Fruit fly (Drosophila melanogaster) whole organism, embryonic: Measurements from ENCODE around the gene CG43446.

Source experiments
- CG10274 ChIP-seq: fragments of 200-800 bp; sonication (Bioruptor generic); optimal IDR thresholded peaks from 3 replicates; lab custom pipeline; 2017; ENCODE audit warnings: missing biosample characterization, mild to moderate bottlenecking, missing genetic modification characterization
- CG10565 ChIP-seq: fragments of 200-800 bp; sonication (Bioruptor generic); optimal IDR thresholded peaks from 3 replicates; lab custom pipeline; 2016; ENCODE audit warnings: missing biosample characterization, mild to moderate bottlenecking, missing genetic modification characterization
- CG11398 ChIP-seq: fragments of 200-800 bp; sonication (Bioruptor generic); optimal IDR thresholded peaks from 2 replicates; lab custom pipeline; 2016; ENCODE audit warnings: missing biosample characterization, missing genetic modification characterization
- CG11560 ChIP-seq: fragments of 200-800 bp; sonication (Bioruptor generic); IDR thresholded peaks from 3 replicates; pipeline ENCODE4 v1.3.6; 2022; ENCODE audit warnings: missing biosample characterization, missing genetic modification characterization
- CG12299 ChIP-seq: fragments of 200-800 bp; sonication (Bioruptor generic); optimal IDR thresholded peaks from 2 replicates; lab custom pipeline; 2018; ENCODE audit warnings: missing biosample characterization, mild to moderate bottlenecking, missing genetic modification characterization
- CG14710 ChIP-seq: fragments of 200-800 bp; sonication (Bioruptor generic); optimal IDR thresholded peaks from 3 replicates; lab custom pipeline; 2019; ENCODE audit warnings: missing biosample characterization, mild to moderate bottlenecking, missing genetic modification characterization, moderate library complexity
- CG15073 ChIP-seq: fragments of 200-800 bp; sonication (Bioruptor generic); optimal IDR thresholded peaks from 2 replicates; lab custom pipeline; 2016; ENCODE audit warnings: missing biosample characterization, missing genetic modification characterization
- CG15479 ChIP-seq: fragments of 200-800 bp; sonication (Bioruptor generic); optimal IDR thresholded peaks from 3 replicates; lab custom pipeline; 2019; ENCODE audit warnings: missing biosample characterization, mild to moderate bottlenecking, missing genetic modification characterization, moderate library complexity
- CG15601 ChIP-seq: fragments of 200-800 bp; sonication (Bioruptor generic); optimal IDR thresholded peaks from 3 replicates; lab custom pipeline; 2019; ENCODE audit warnings: missing biosample characterization, mild to moderate bottlenecking, missing genetic modification characterization, moderate library complexity
- CG1647 ChIP-seq: fragments of 200-800 bp; sonication (Bioruptor generic); optimal IDR thresholded peaks from 3 replicates; lab custom pipeline; 2016; ENCODE audit warnings: missing biosample characterization, missing genetic modification characterization
- CG17829 ChIP-seq: fragments of 200-800 bp; optimal IDR thresholded peaks from 2 replicates; lab custom pipeline; 2019; ENCODE audit warnings: missing biosample characterization, mild to moderate bottlenecking, missing genetic modification characterization, moderate library complexity
- CG2120 ChIP-seq: fragments of 200-800 bp; sonication (Bioruptor generic); optimal IDR thresholded peaks from 3 replicates; lab custom pipeline; 2016; ENCODE audit warnings: missing biosample characterization, missing genetic modification characterization
- CG6254 ChIP-seq: fragments of 200-800 bp; sonication (Bioruptor generic); optimal IDR thresholded peaks from 3 replicates; lab custom pipeline; 2017; ENCODE audit warnings: mild to moderate bottlenecking, missing biosample characterization, missing genetic modification reagents, missing genetic modification characterization
- CG7271 ChIP-seq: fragments of 200-800 bp; sonication (Bioruptor generic); optimal IDR thresholded peaks from 2 replicates; lab custom pipeline; 2018; ENCODE audit warnings: missing biosample characterization, mild to moderate bottlenecking, missing genetic modification characterization, moderate library complexity
- CG7556 ChIP-seq: fragments of 200-800 bp; sonication (Bioruptor generic); optimal IDR thresholded peaks from 2 replicates; lab custom pipeline; 2017; ENCODE audit warnings: missing biosample characterization, mild to moderate bottlenecking, missing genetic modification characterization
- CG7786 ChIP-seq: fragments of 200-800 bp; sonication (Bioruptor generic); optimal IDR thresholded peaks from 2 replicates; lab custom pipeline; 2016; ENCODE audit warnings: missing biosample characterization, missing genetic modification characterization
- CG9932 ChIP-seq: fragments of 200-800 bp; sonication (Bioruptor generic); IDR thresholded peaks from 2 replicates; pipeline ENCODE4 v1.3.6; 2022; ENCODE audit warnings: missing biosample characterization, missing genetic modification characterization
- Dfd ChIP-seq, 2 experiments: fragments of >200 bp; optimal IDR thresholded peaks; 2 replicates each; lab custom pipeline; 2017; ENCODE audit warnings: missing biosample characterization in 2 of 2, missing genetic modification characterization in 2 of 2
- Dp ChIP-seq: fragments of 200-800 bp; sonication (Bioruptor generic); optimal IDR thresholded peaks from 2 replicates; lab custom pipeline; 2018; ENCODE audit warnings: missing biosample characterization, mild to moderate bottlenecking, missing genetic modification characterization, moderate library complexity
- Elba2 ChIP-seq: fragments of 200-800 bp; sonication (Bioruptor generic); optimal IDR thresholded peaks from 3 replicates; lab custom pipeline; 2016; ENCODE audit warnings: missing biosample characterization, missing genetic modification characterization
- Fer2 ChIP-seq: fragments of 200-800 bp; sonication (Bioruptor generic); optimal IDR thresholded peaks from 2 replicates; lab custom pipeline; 2018; ENCODE audit warnings: missing biosample characterization, mild to moderate bottlenecking, missing genetic modification characterization, moderate library complexity
- HLH4C ChIP-seq: fragments of 200-800 bp; sonication (Bioruptor generic); IDR thresholded peaks from 3 replicates; pipeline ENCODE4 v1.3.6; 2022; ENCODE audit warnings: missing biosample characterization, missing genetic modification characterization; ENCODE audit not compliant: partially characterized antibody
- MBD-R2 ChIP-seq: fragments of 200-800 bp; sonication (Bioruptor generic); IDR thresholded peaks from 2 replicates; pipeline ENCODE4 v1.3.6; 2022; ENCODE audit warnings: missing biosample characterization, missing genetic modification characterization
- Max ChIP-seq: fragments of 200-800 bp; sonication (Bioruptor generic); optimal IDR thresholded peaks from 2 replicates; lab custom pipeline; 2016; ENCODE audit warnings: missing biosample characterization, mild to moderate bottlenecking, missing genetic modification characterization
- Opbp ChIP-seq: fragments of 200-800 bp; sonication (Bioruptor generic); IDR thresholded peaks from 3 replicates; pipeline ENCODE4 v1.3.6; 2022; ENCODE audit warnings: missing biosample characterization, missing genetic modification characterization; ENCODE audit not compliant: partially characterized antibody
- Trl ChIP-seq, 3 experiments: fragments of >200 bp in 2 of 3; fragments of 200-800 bp in 1 of 3; sonication (Bioruptor generic) in 1 of 3; optimal IDR thresholded peaks; 2 replicates in 1 of 3; 3 replicates in 2 of 3; lab custom pipeline; 2016 to 2017; ENCODE audit warnings: missing biosample characterization in 1 of 3, missing genetic modification characterization in 1 of 3
- Xrp1 ChIP-seq: fragments of 200-800 bp; sonication (Bioruptor generic); IDR thresholded peaks from 2 replicates; pipeline ENCODE4 v1.3.6; 2022; ENCODE audit warnings: missing biosample characterization, missing genetic modification characterization
- ab ChIP-seq: fragments of 200-800 bp; sonication (Bioruptor generic); optimal IDR thresholded peaks from 2 replicates; lab custom pipeline; 2016; ENCODE audit warnings: missing biosample characterization, missing genetic modification characterization
- ato ChIP-seq: fragments of 200-800 bp; sonication (Bioruptor generic); IDR thresholded peaks from 2 replicates; pipeline ENCODE4 v1.3.6; 2022; ENCODE audit warnings: missing biosample characterization, missing genetic modification characterization; ENCODE audit not compliant: partially characterized antibody
- cato ChIP-seq: fragments of 200-800 bp; sonication (Bioruptor generic); optimal IDR thresholded peaks from 2 replicates; lab custom pipeline; 2016; ENCODE audit warnings: missing biosample characterization, missing genetic modification characterization, borderline replicate concordance
- ci ChIP-seq: fragments of 200-800 bp; sonication (Bioruptor generic); IDR thresholded peaks from 3 replicates; pipeline ENCODE4 v1.3.6; 2022; ENCODE audit warnings: missing biosample characterization, missing genetic modification characterization
- cwo ChIP-seq: fragments of 200-800 bp; sonication (Bioruptor generic); optimal IDR thresholded peaks from 3 replicates; lab custom pipeline; 2017; ENCODE audit warnings: missing biosample characterization, missing genetic modification characterization, mild to moderate bottlenecking, moderate library complexity, missing genetic modification reagents
- dmrt11E ChIP-seq: fragments of 200-800 bp; sonication (Bioruptor generic); optimal IDR thresholded peaks from 3 replicates; lab custom pipeline; 2018; ENCODE audit warnings: missing biosample characterization, mild to moderate bottlenecking, missing genetic modification characterization, moderate library complexity
- fd3F ChIP-seq: fragments of 200-800 bp; sonication (Bioruptor generic); optimal IDR thresholded peaks from 2 replicates; lab custom pipeline; 2018; ENCODE audit warnings: missing biosample characterization, mild to moderate bottlenecking, missing genetic modification characterization, moderate library complexity
- fu2 ChIP-seq: fragments of 200-800 bp; sonication (Bioruptor generic); optimal IDR thresholded peaks from 2 replicates; lab custom pipeline; 2016; ENCODE audit warnings: missing biosample characterization, missing genetic modification characterization
- hbn ChIP-seq: fragments of 200-800 bp; sonication (Bioruptor generic); IDR thresholded peaks from 2 replicates; pipeline ENCODE4 v1.3.6; 2022; ENCODE audit warnings: missing biosample characterization, missing genetic modification characterization; ENCODE audit not compliant: partially characterized antibody
- ind ChIP-seq: fragments of 200-800 bp; sonication (Bioruptor generic); optimal IDR thresholded peaks from 3 replicates; lab custom pipeline; 2016; ENCODE audit warnings: missing biosample characterization, missing genetic modification characterization
- ken ChIP-seq: fragments of 200-800 bp; sonication (Bioruptor generic); IDR thresholded peaks from 3 replicates; pipeline ENCODE4 v1.3.6; 2022; ENCODE audit warnings: missing biosample characterization, missing genetic modification characterization
- p53 ChIP-seq: fragments of 200-800 bp; sonication (Bioruptor generic); optimal IDR thresholded peaks from 2 replicates; lab custom pipeline; 2016; ENCODE audit warnings: missing biosample characterization, missing genetic modification characterization
- repo ChIP-seq: fragments of 200-800 bp; sonication (Bioruptor generic); optimal IDR thresholded peaks from 2 replicates; lab custom pipeline; 2016; ENCODE audit warnings: missing biosample characterization, missing genetic modification characterization
- sima ChIP-seq: fragments of 200-800 bp; sonication (Bioruptor generic); optimal IDR thresholded peaks from 2 replicates; lab custom pipeline; 2016; ENCODE audit warnings: missing biosample characterization, missing genetic modification characterization
- sna ChIP-seq: fragments of 200-800 bp; sonication (Bioruptor generic); IDR thresholded peaks from 2 replicates; pipeline ENCODE4 v1.3.6; 2022; ENCODE audit warnings: missing biosample characterization, missing genetic modification characterization; ENCODE audit not compliant: partially characterized antibody
- stc ChIP-seq: fragments of 200-800 bp; sonication (Bioruptor generic); IDR thresholded peaks from 2 replicates; pipeline ENCODE4 v1.3.6; 2022; ENCODE audit warnings: missing biosample characterization, missing genetic modification characterization
- sug ChIP-seq: fragments of 200-800 bp; optimal IDR thresholded peaks from 2 replicates; lab custom pipeline; 2019; ENCODE audit warnings: missing biosample characterization, mild to moderate bottlenecking, missing genetic modification characterization, moderate library complexity
- tna ChIP-seq: fragments of 200-800 bp; sonication (Bioruptor generic); IDR thresholded peaks from 2 replicates; pipeline ENCODE4 v1.3.6; 2022; ENCODE audit warnings: missing biosample characterization, missing genetic modification characterization; ENCODE audit not compliant: partially characterized antibody
- trem ChIP-seq: fragments of 200-800 bp; optimal IDR thresholded peaks from 3 replicates; lab custom pipeline; 2019; ENCODE audit warnings: missing biosample characterization, mild to moderate bottlenecking, missing genetic modification characterization, moderate library complexity
- tup ChIP-seq: fragments of 200-800 bp; sonication (Bioruptor generic); optimal IDR thresholded peaks from 2 replicates; lab custom pipeline; 2016; ENCODE audit warnings: missing biosample characterization, mild to moderate bottlenecking, missing genetic modification characterization, moderate library complexity
- tx ChIP-seq: fragments of 200-800 bp; sonication (Bioruptor generic); optimal IDR thresholded peaks from 2 replicates; lab custom pipeline; 2016; ENCODE audit warnings: missing biosample characterization, missing genetic modification characterization
- zen ChIP-seq: fragments of 200-800 bp; sonication (Bioruptor generic); optimal IDR thresholded peaks from 3 replicates; lab custom pipeline; 2018; ENCODE audit warnings: missing biosample characterization, mild to moderate bottlenecking, missing genetic modification characterization, moderate library complexity

CG43446 gene

dm6 chr3R:20948448-20949174 lies 39.1 kb downstream of the CG43446 start, which contains the start of gene Atpalpha (continued):
- peak; percentile 93 for TF ChIP-seq hbn (GFP tag; lab: Robert Waterston, UW)
- peak; percentile 97 for TF ChIP-seq ato
- TF ChIP-seq CG15073 (GFP tag; lab: Kevin White, UChicago) = no peak
- TF ChIP-seq Dfd (GFP tag; optimal IDR thresholded peaks at IDR 0.05; lab: Kevin White, UChicago) = no peak
- TF ChIP-seq CG15601 (tag; lab: Kevin White, UChicago) = no peak
- TF ChIP-seq stc (GFP tag; lab: Robert Waterston, UW) = no peak
- TF ChIP-seq CG6254 (GFP tag; lab: Kevin White, UChicago) = no peak
- peak; percentile 98 for TF ChIP-seq HLH4C
- TF ChIP-seq Opbp (GFP tag; lab: Robert Waterston, UW) = peak; percentile 98
- TF ChIP-seq CG17829 = peak; percentile 27
- no peak for TF ChIP-seq dmrt11E (tag; lab: Kevin White, UChicago)
- no peak for TF ChIP-seq ab (GFP tag; lab: Kevin White, UChicago)
- no peak for TF ChIP-seq CG1647
- TF ChIP-seq MBD-R2 (GFP tag; lab: Robert Waterston, UW) = peak; percentile 43
- peak; percentile 98 for TF ChIP-seq tna
- TF ChIP-seq CG7271 = peak; percentile 70
- TF ChIP-seq cwo (GFP tag; lab: Kevin White, UChicago) = no peak
- peak; percentile 97 for TF ChIP-seq sna (GFP tag; lab: Robert Waterston, UW)
- TF ChIP-seq ken (GFP tag; lab: Robert Waterston, UW) = no peak
- no peak for TF ChIP-seq fd3F (GFP tag; lab: Kevin White, UChicago)
- no peak for TF ChIP-seq Xrp1 (GFP tag; lab: Robert Waterston, UW)
- TF ChIP-seq trem = peak; percentile 60
- TF ChIP-seq Trl (optimal IDR thresholded peaks at IDR 0.05; lab: Kevin White, UChicago) = no peak
- TF ChIP-seq Trl (GFP tag; optimal IDR thresholded peaks at IDR 0.05; lab: Kevin White, UChicago) = no peak
- peak; percentile 28 for TF ChIP-seq Dp (GFP tag; lab: Kevin White, UChicago)
- TF ChIP-seq Fer2 (tag; lab: Kevin White, UChicago) = no peak
- no peak for TF ChIP-seq CG15479
- TF ChIP-seq Max (GFP tag; lab: Kevin White, UChicago) = no peak
- peak; percentile 11 for TF ChIP-seq CG7556 (GFP tag; lab: Kevin White, UChicago)
- peak; percentile 53 for TF ChIP-seq CG9932 (GFP tag; lab: Robert Waterston, UW)
- no peak for TF ChIP-seq cato (GFP tag; lab: Kevin White, UChicago)
- TF ChIP-seq CG14710 (tag; lab: Kevin White, UChicago) = peak; percentile 62
- TF ChIP-seq tup (GFP tag; lab: Kevin White, UChicago) = no peak
- TF ChIP-seq CG11560 = peak; percentile 99
- no peak for TF ChIP-seq Elba2 (GFP tag; lab: Kevin White, UChicago)
- no peak for TF ChIP-seq CG10274
- peak; percentile 9 for TF ChIP-seq CG2120 (GFP tag; lab: Kevin White, UChicago)
- TF ChIP-seq repo (GFP tag; lab: Kevin White, UChicago) = no peak
- TF ChIP-seq zen (tag; lab: Kevin White, UChicago) = peak; percentile 39
- no peak for TF ChIP-seq sug (tag; lab: Kevin White, UChicago)
- TF ChIP-seq sima = no peak
- TF ChIP-seq p53 (GFP tag; lab: Kevin White, UChicago) = no peak
- no peak for TF ChIP-seq ci
- no peak for TF ChIP-seq CG11398 (GFP tag; lab: Kevin White, UChicago)
- no peak for TF ChIP-seq CG10565 (GFP tag; lab: Kevin White, UChicago)
- TF ChIP-seq ind (GFP tag; lab: Kevin White, UChicago) = no peak
- no peak for TF ChIP-seq fu2 (GFP tag; lab: Kevin White, UChicago)
- TF ChIP-seq CG7786 (GFP tag; lab: Kevin White, UChicago) = no peak
- TF ChIP-seq tx (GFP tag; lab: Kevin White, UChicago) = no peak
- no peak for TF ChIP-seq CG12299 (tag; lab: Kevin White, UChicago)
